Fruit fly (Drosophila melanogaster) whole organism: ENCODE measurements around the gene shd.

Experiments used
- EcR ChIP-seq, 2 experiments: fragments of >200 bp; optimal IDR thresholded peaks; 2 replicates each; lab custom pipeline; 2017; ENCODE audit warnings: missing biosample characterization in 2 of 2, missing genetic modification characterization in 2 of 2, missing genetic modification reagents in 2 of 2
- pan ChIP-seq: fragments of >200 bp; optimal IDR thresholded peaks from 2 replicates; lab custom pipeline; 2017
- psq ChIP-seq: fragments of >200 bp; optimal IDR thresholded peaks from 2 replicates; lab custom pipeline; 2017

DNA sequence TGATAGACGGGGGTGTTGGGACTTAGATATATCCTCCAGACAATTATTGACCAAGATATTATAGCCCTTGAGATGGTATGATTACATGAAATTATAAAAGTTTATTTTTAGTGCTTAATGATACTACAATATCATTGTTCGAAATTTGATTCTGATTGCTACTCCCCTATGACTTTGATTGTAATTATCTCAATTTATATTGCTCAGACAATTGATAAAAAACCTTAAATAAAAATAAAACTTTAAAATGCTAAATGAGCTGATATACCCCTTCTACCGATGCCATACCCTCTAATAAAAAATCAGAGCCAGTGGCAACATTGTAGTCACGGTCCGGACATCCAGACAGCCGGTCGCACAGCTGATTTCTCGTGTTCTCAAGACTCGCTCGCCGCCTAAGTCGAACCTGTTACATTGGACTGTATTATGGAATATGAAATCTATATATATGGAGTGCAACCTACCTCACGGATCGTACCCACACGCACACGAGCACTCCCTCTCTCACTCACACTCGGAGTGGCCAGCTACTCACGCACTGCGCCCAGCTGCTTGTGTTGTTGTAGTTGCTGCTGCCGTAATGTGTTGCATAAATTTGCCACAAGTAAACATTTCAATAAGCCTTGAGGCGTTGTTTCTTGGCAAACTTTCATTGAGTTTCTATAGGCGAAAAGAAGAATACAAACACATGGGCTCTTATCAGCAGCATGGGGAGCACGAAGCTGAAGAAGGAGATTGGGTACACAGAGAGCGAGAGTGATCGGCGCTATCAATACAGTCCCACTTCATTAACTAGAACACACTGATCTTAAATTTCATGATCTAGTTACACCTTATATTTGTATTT, 1.1 kb upstream of the shd start:
- TF ChIP-seq psq (lab: Kevin White, UChicago), result no peak
- no peak for TF ChIP-seq EcR (GFP tag; optimal IDR thresholded peaks at IDR 0.05; lab: Kevin White, UChicago)
- TF ChIP-seq pan (lab: Kevin White, UChicago), result no peak
